Fruit fly (Drosophila melanogaster) whole organism, embryonic: ENCODE results near the gene TMEM216.

ENCODE experiments used
- Ada2b ChIP-seq: fragments of 200-800 bp; sonication (Bioruptor generic); IDR thresholded peaks from 2 replicates; pipeline ENCODE4 v1.3.6; 2022; ENCODE audit warnings: missing biosample characterization, missing genetic modification characterization
- Asciz ChIP-seq: fragments of 200-800 bp; sonication (Bioruptor generic); optimal IDR thresholded peaks from 2 replicates; lab custom pipeline; 2017; ENCODE audit warnings: missing biosample characterization, mild to moderate bottlenecking, missing genetic modification characterization, missing genetic modification reagents
- Atf6 ChIP-seq: fragments of 200-800 bp; sonication (Bioruptor generic); IDR thresholded peaks from 2 replicates; pipeline ENCODE4 v1.3.6; 2022; ENCODE audit warnings: missing biosample characterization, missing genetic modification characterization
- B-H2 ChIP-seq: fragments of 200-800 bp; sonication (Bioruptor generic); optimal IDR thresholded peaks from 2 replicates; lab custom pipeline; 2018; ENCODE audit warnings: missing biosample characterization, mild to moderate bottlenecking, missing genetic modification characterization
- Bgb ChIP-seq: fragments of 200-800 bp; sonication (Bioruptor generic); IDR thresholded peaks from 2 replicates; pipeline ENCODE4 v1.3.6; 2022; ENCODE audit warnings: missing biosample characterization, missing genetic modification characterization; ENCODE audit not compliant: partially characterized antibody
- CG10267 ChIP-seq: fragments of 200-800 bp; sonication (Bioruptor generic); optimal IDR thresholded peaks from 2 replicates; lab custom pipeline; 2018; ENCODE audit warnings: missing biosample characterization, mild to moderate bottlenecking, missing genetic modification characterization, moderate library complexity
- CG10321 ChIP-seq: fragments of 200-800 bp; sonication (Bioruptor generic); IDR thresholded peaks from 2 replicates; pipeline ENCODE4 v1.3.6; 2022; ENCODE audit warnings: missing biosample characterization, missing genetic modification characterization
- CG12155 ChIP-seq: fragments of 200-800 bp; sonication (Bioruptor generic); optimal IDR thresholded peaks from 3 replicates; lab custom pipeline; 2016; ENCODE audit warnings: missing biosample characterization, missing genetic modification characterization
- CG12391 ChIP-seq: fragments of 200-800 bp; sonication (Bioruptor generic); optimal IDR thresholded peaks from 3 replicates; lab custom pipeline; 2018; ENCODE audit warnings: missing biosample characterization, mild to moderate bottlenecking, missing genetic modification characterization, moderate library complexity
- CG13287 ChIP-seq: fragments of 200-800 bp; sonication (Bioruptor generic); IDR thresholded peaks from 2 replicates; pipeline ENCODE4 v1.3.6; 2022; ENCODE audit warnings: missing biosample characterization, missing genetic modification characterization; ENCODE audit not compliant: partially characterized antibody
- CG13296 ChIP-seq: fragments of 200-800 bp; sonication (Bioruptor generic); optimal IDR thresholded peaks from 3 replicates; lab custom pipeline; 2018; ENCODE audit warnings: missing biosample characterization, mild to moderate bottlenecking, missing genetic modification characterization
- CG13424 ChIP-seq: fragments of 200-800 bp; sonication (Bioruptor generic); optimal IDR thresholded peaks from 2 replicates; lab custom pipeline; 2019; ENCODE audit warnings: missing biosample characterization, mild to moderate bottlenecking, missing genetic modification characterization, moderate library complexity
- CG14710 ChIP-seq: fragments of 200-800 bp; sonication (Bioruptor generic); optimal IDR thresholded peaks from 3 replicates; lab custom pipeline; 2019; ENCODE audit warnings: missing biosample characterization, mild to moderate bottlenecking, missing genetic modification characterization, moderate library complexity
- CG15601 ChIP-seq: fragments of 200-800 bp; sonication (Bioruptor generic); optimal IDR thresholded peaks from 3 replicates; lab custom pipeline; 2019; ENCODE audit warnings: missing biosample characterization, mild to moderate bottlenecking, missing genetic modification characterization, moderate library complexity
- CG17359 ChIP-seq: fragments of 200-800 bp; sonication (Bioruptor generic); optimal IDR thresholded peaks from 3 replicates; lab custom pipeline; 2018; ENCODE audit warnings: missing biosample characterization, mild to moderate bottlenecking, missing genetic modification characterization, moderate library complexity
- CG17385 ChIP-seq: fragments of 200-800 bp; sonication (Bioruptor generic); optimal IDR thresholded peaks from 3 replicates; lab custom pipeline; 2018; ENCODE audit warnings: missing biosample characterization, mild to moderate bottlenecking, missing genetic modification characterization
- CG1832 ChIP-seq: fragments of 200-800 bp; sonication (Bioruptor generic); optimal IDR thresholded peaks from 2 replicates; lab custom pipeline; 2017; ENCODE audit warnings: missing biosample characterization, mild to moderate bottlenecking, missing genetic modification characterization, inconsistent platforms
- CG3163 ChIP-seq: fragments of 200-800 bp; sonication (Bioruptor generic); optimal IDR thresholded peaks from 3 replicates; lab custom pipeline; 2016; ENCODE audit warnings: missing biosample characterization, missing genetic modification characterization
- CG34376 ChIP-seq: fragments of 200-800 bp; sonication (Bioruptor generic); optimal IDR thresholded peaks from 2 replicates; lab custom pipeline; 2018; ENCODE audit warnings: missing biosample characterization, mild to moderate bottlenecking, missing genetic modification characterization
- CG34422 ChIP-seq: fragments of 200-800 bp; sonication (Bioruptor generic); IDR thresholded peaks from 3 replicates; pipeline ENCODE4 v1.3.6; 2022; ENCODE audit warnings: missing biosample characterization, missing genetic modification characterization
- CG6254 ChIP-seq: fragments of 200-800 bp; sonication (Bioruptor generic); optimal IDR thresholded peaks from 3 replicates; lab custom pipeline; 2017; ENCODE audit warnings: mild to moderate bottlenecking, missing biosample characterization, missing genetic modification reagents, missing genetic modification characterization
- CG6272 ChIP-seq: fragments of 200-800 bp; sonication (Bioruptor generic); IDR thresholded peaks from 2 replicates; pipeline ENCODE4 v1.3.6; 2022; ENCODE audit warnings: missing biosample characterization, missing genetic modification characterization
- CG8478 ChIP-seq: fragments of >200 bp; optimal IDR thresholded peaks from 2 replicates; lab custom pipeline; 2018
- Ets97D ChIP-seq: fragments of 200-800 bp; sonication (Bioruptor generic); optimal IDR thresholded peaks from 3 replicates; lab custom pipeline; 2016; ENCODE audit warnings: missing biosample characterization, missing genetic modification characterization
- Gug ChIP-seq: fragments of 200-800 bp; sonication (Bioruptor generic); IDR thresholded peaks from 4 replicates; pipeline ENCODE4 v1.3.6; 2022; ENCODE audit warnings: missing biosample characterization, missing genetic modification characterization
- HLH54F ChIP-seq: fragments of 200-800 bp; sonication (Bioruptor generic); optimal IDR thresholded peaks from 3 replicates; lab custom pipeline; 2016; ENCODE audit warnings: missing biosample characterization, missing genetic modification characterization
- Hr78 ChIP-seq, 2 experiments: fragments of 200-800 bp in 1 of 2; fragments of >200 bp in 1 of 2; sonication (Bioruptor generic) in 1 of 2; optimal IDR thresholded peaks; 2 replicates each; lab custom pipeline; 2017 to 2019; ENCODE audit warnings: missing biosample characterization in 2 of 2, missing genetic modification characterization in 2 of 2, mild to moderate bottlenecking in 1 of 2, moderate library complexity in 1 of 2
- Poxn ChIP-seq: fragments of 200-800 bp; sonication (Bioruptor generic); IDR thresholded peaks from 2 replicates; pipeline ENCODE4 v1.3.6; 2022; ENCODE audit warnings: missing biosample characterization, missing genetic modification characterization
- Scr ChIP-seq: fragments of 200-800 bp; sonication (Bioruptor generic); IDR thresholded peaks from 2 replicates; pipeline ENCODE4 v1.3.6; 2022; ENCODE audit warnings: missing biosample characterization, missing genetic modification characterization; ENCODE audit not compliant: partially characterized antibody
- Taf1 ChIP-seq: fragments of 200-800 bp; sonication (Bioruptor generic); IDR thresholded peaks from 2 replicates; pipeline ENCODE4 v1.3.6; 2022; ENCODE audit warnings: missing biosample characterization, missing genetic modification characterization
- bbx ChIP-seq: fragments of 200-800 bp; sonication (Bioruptor generic); IDR thresholded peaks from 2 replicates; pipeline ENCODE4 v1.3.6; 2022; ENCODE audit warnings: missing biosample characterization, missing genetic modification characterization; ENCODE audit not compliant: partially characterized antibody
- bcd ChIP-seq: fragments of 200-800 bp; sonication (Bioruptor generic); optimal IDR thresholded peaks from 2 replicates; lab custom pipeline; 2017; ENCODE audit warnings: missing biosample characterization, mild to moderate bottlenecking, missing genetic modification characterization
- croc ChIP-seq: fragments of 200-800 bp; sonication (Bioruptor generic); conservative IDR thresholded peaks from 3 replicates; pipeline ENCODE4 v1.3.6; 2022; ENCODE audit warnings: missing biosample characterization, missing genetic modification characterization
- eyg ChIP-seq: fragments of 200-800 bp; sonication (Bioruptor generic); optimal IDR thresholded peaks from 3 replicates; lab custom pipeline; 2016; ENCODE audit warnings: missing biosample characterization, missing genetic modification characterization
- her ChIP-seq: fragments of 200-800 bp; sonication (Bioruptor generic); optimal IDR thresholded peaks from 2 replicates; lab custom pipeline; 2016; ENCODE audit warnings: missing biosample characterization, missing genetic modification characterization
- hth ChIP-seq: fragments of >200 bp; optimal IDR thresholded peaks from 2 replicates; lab custom pipeline; 2017; ENCODE audit warnings: inconsistent platforms
- kah ChIP-seq: fragments of 200-800 bp; sonication (Bioruptor generic); optimal IDR thresholded peaks from 2 replicates; lab custom pipeline; 2018; ENCODE audit warnings: missing biosample characterization, mild to moderate bottlenecking, missing genetic modification characterization
- knrl ChIP-seq: fragments of 200-800 bp; sonication (Bioruptor generic); IDR thresholded peaks from 3 replicates; pipeline ENCODE4 v1.3.6; 2022; ENCODE audit warnings: missing biosample characterization, missing genetic modification characterization; ENCODE audit not compliant: partially characterized antibody
- lab ChIP-seq: fragments of 200-800 bp; sonication (Bioruptor generic); optimal IDR thresholded peaks from 3 replicates; lab custom pipeline; 2017; ENCODE audit warnings: missing biosample characterization, missing genetic modification characterization, mild to moderate bottlenecking, moderate library complexity, missing genetic modification reagents
- luna ChIP-seq: fragments of 200-800 bp; sonication (Bioruptor generic); optimal IDR thresholded peaks from 2 replicates; lab custom pipeline; 2016; ENCODE audit warnings: missing biosample characterization, missing genetic modification characterization
- org-1 ChIP-seq: fragments of 200-800 bp; sonication (Bioruptor generic); optimal IDR thresholded peaks from 2 replicates; lab custom pipeline; 2017; ENCODE audit warnings: missing biosample characterization, missing genetic modification characterization
- prd ChIP-seq, 3 experiments: fragments of >200 bp in 2 of 3; fragments of 200-800 bp in 1 of 3; sonication (Bioruptor generic) in 1 of 3; optimal IDR thresholded peaks in 2 of 3; IDR thresholded peaks in 1 of 3; 2 replicates in 2 of 3; 3 replicates in 1 of 3; pipeline versions ENCODE4 v1.3.6 to Lab custom; 2017 to 2022; ENCODE audit warnings: missing biosample characterization in 1 of 3, missing genetic modification characterization in 1 of 3
- pros ChIP-seq: fragments of 200-800 bp; sonication (Bioruptor generic); optimal IDR thresholded peaks from 3 replicates; lab custom pipeline; 2019; ENCODE audit warnings: missing biosample characterization, mild to moderate bottlenecking, missing genetic modification characterization, moderate library complexity
- schlank ChIP-seq: fragments of 200-800 bp; sonication (Bioruptor generic); optimal IDR thresholded peaks from 2 replicates; lab custom pipeline; 2018; ENCODE audit warnings: missing biosample characterization, mild to moderate bottlenecking, missing genetic modification characterization
- sima ChIP-seq: fragments of 200-800 bp; sonication (Bioruptor generic); optimal IDR thresholded peaks from 2 replicates; lab custom pipeline; 2016; ENCODE audit warnings: missing biosample characterization, missing genetic modification characterization
- slp2 ChIP-seq: fragments of 200-800 bp; sonication (Bioruptor generic); optimal IDR thresholded peaks from 2 replicates; lab custom pipeline; 2016; ENCODE audit warnings: missing biosample characterization, missing genetic modification characterization
- sna ChIP-seq: fragments of 200-800 bp; sonication (Bioruptor generic); IDR thresholded peaks from 2 replicates; pipeline ENCODE4 v1.3.6; 2022; ENCODE audit warnings: missing biosample characterization, missing genetic modification characterization; ENCODE audit not compliant: partially characterized antibody
- tio ChIP-seq: fragments of 200-800 bp; sonication (Bioruptor generic); optimal IDR thresholded peaks from 2 replicates; lab custom pipeline; 2017; ENCODE audit warnings: missing biosample characterization, missing genetic modification characterization, inconsistent platforms
- wek ChIP-seq: fragments of 200-800 bp; sonication (Bioruptor generic); optimal IDR thresholded peaks from 3 replicates; lab custom pipeline; 2018; ENCODE audit warnings: missing biosample characterization, mild to moderate bottlenecking, missing genetic modification characterization, moderate library complexity
- yki ChIP-seq: fragments of >200 bp; optimal IDR thresholded peaks from 3 replicates; lab custom pipeline; 2018

The TMEM216 gene

dm6 chr3R:8711890-8712449 is 4.1 kb upstream of the TMEM216 start (continued):
- 0 out of 2 replicates have a peak, but pooled peaks have one; percentile 33 for TF ChIP-seq bbx (GFP tag; lab: Robert Waterston, UW)
- no peak for TF ChIP-seq Taf1 (GFP tag; lab: Robert Waterston, UW)
- TF ChIP-seq yki (lab: Kevin White, UChicago), result no peak
- no peak for TF ChIP-seq CG13296
- peak; percentile 19 for TF ChIP-seq CG17385 (GFP tag; lab: Kevin White, UChicago)
- TF ChIP-seq bcd (GFP tag; lab: Kevin White, UChicago), result no peak
- no peak for TF ChIP-seq CG8478 (lab: Kevin White, UChicago)
- peak; percentile 1 for TF ChIP-seq CG3163 (GFP tag; lab: Kevin White, UChicago)
- TF ChIP-seq sna (GFP tag; lab: Robert Waterston, UW), result no peak
- no peak for TF ChIP-seq CG1832 (GFP tag; lab: Kevin White, UChicago)
- TF ChIP-seq knrl (GFP tag; lab: Robert Waterston, UW), result no peak
- TF ChIP-seq luna, result no peak
- no peak for TF ChIP-seq CG13287 (GFP tag; lab: Robert Waterston, UW)
- no peak for TF ChIP-seq Ada2b (GFP tag; lab: Robert Waterston, UW)
- no peak for TF ChIP-seq B-H2 (GFP tag; lab: Kevin White, UChicago)
- TF ChIP-seq Hr78 (GFP tag; optimal IDR thresholded peaks at IDR 0.05; lab: Kevin White, UChicago), result peak in 1 of 2 experiments; percentile 86
- TF ChIP-seq Bgb (GFP tag; lab: Robert Waterston, UW), result no peak
- no peak for TF ChIP-seq Poxn (GFP tag; lab: Robert Waterston, UW)
- TF ChIP-seq hth (lab: Kevin White, UChicago), result no peak
- TF ChIP-seq CG12391 (tag; lab: Kevin White, UChicago), result peak; percentile 28
- TF ChIP-seq CG34422 (GFP tag; lab: Robert Waterston, UW), result no peak
- no peak for TF ChIP-seq CG6254 (GFP tag; lab: Kevin White, UChicago)
- no peak for TF ChIP-seq kah (GFP tag; lab: Kevin White, UChicago)
- no peak for TF ChIP-seq eyg (GFP tag; lab: Kevin White, UChicago)
- TF ChIP-seq CG6272 (GFP tag; lab: Robert Waterston, UW), result no peak
- no peak for TF ChIP-seq CG12155 (GFP tag; lab: Kevin White, UChicago)
- no peak for TF ChIP-seq CG10267 (tag; lab: Kevin White, UChicago)
- peak; percentile 17 for TF ChIP-seq CG13424 (tag; lab: Kevin White, UChicago)
- TF ChIP-seq CG14710, result no peak
- no peak for TF ChIP-seq lab (GFP tag; lab: Kevin White, UChicago)
- no peak for TF ChIP-seq wek (GFP tag; lab: Kevin White, UChicago)
- no peak for TF ChIP-seq Ets97D
- TF ChIP-seq HLH54F (GFP tag; lab: Kevin White, UChicago), result no peak
- TF ChIP-seq Asciz (GFP tag; lab: Kevin White, UChicago), result peak; percentile 41
- no peak for TF ChIP-seq pros
- TF ChIP-seq tio (GFP tag; lab: Kevin White, UChicago), result no peak
- no peak for TF ChIP-seq her
- peak; percentile 4 for TF ChIP-seq CG15601 (tag; lab: Kevin White, UChicago)
- peak; percentile 36 for TF ChIP-seq CG17359 (tag; lab: Kevin White, UChicago)
- TF ChIP-seq Scr, result no peak
- TF ChIP-seq CG34376 (GFP tag; lab: Kevin White, UChicago), result peak; percentile 39
- TF ChIP-seq CG10321 (GFP tag; lab: Robert Waterston, UW), result no peak
- no peak for TF ChIP-seq Gug (GFP tag; lab: Robert Waterston, UW)
- TF ChIP-seq slp2 (GFP tag; lab: Kevin White, UChicago), result no peak
- no peak for TF ChIP-seq schlank (tag; lab: Kevin White, UChicago)
- no peak for TF ChIP-seq croc (GFP tag; lab: Robert Waterston, UW)
- TF ChIP-seq org-1 (GFP tag; lab: Kevin White, UChicago), result no peak
- TF ChIP-seq prd (optimal IDR thresholded peaks at IDR 0.05; lab: Kevin White, UChicago), result no peak
- TF ChIP-seq prd (GFP tag; IDR thresholded peaks at IDR 0.05; lab: Robert Waterston, UW), result no peak
- TF ChIP-seq Atf6 (GFP tag; lab: Robert Waterston, UW), result no peak
- TF ChIP-seq sima (GFP tag; lab: Kevin White, UChicago), result no peak
